Fruit fly (Drosophila melanogaster) whole organism, embryonic: Measurements from ENCODE around the gene slmo.

Experiments used
- Atf-2 ChIP-seq: fragments of 200-800 bp; sonication (Bioruptor generic); optimal IDR thresholded peaks from 2 replicates; lab custom pipeline; 2016; ENCODE audit warnings: missing biosample characterization, missing genetic modification characterization
- CG10543 ChIP-seq: fragments of 200-800 bp; sonication (Bioruptor generic); optimal IDR thresholded peaks from 3 replicates; lab custom pipeline; 2017; ENCODE audit warnings: missing biosample characterization, mild to moderate bottlenecking, missing genetic modification characterization, moderate library complexity
- CG10979 ChIP-seq: fragments of 200-800 bp; sonication (Bioruptor generic); optimal IDR thresholded peaks from 2 replicates; lab custom pipeline; 2018; ENCODE audit warnings: missing biosample characterization, mild to moderate bottlenecking, missing genetic modification characterization, moderate library complexity
- CG11247 ChIP-seq: fragments of 200-800 bp; sonication (Bioruptor generic); IDR thresholded peaks from 2 replicates; pipeline ENCODE4 v1.3.6; 2022; ENCODE audit warnings: missing biosample characterization, missing genetic modification characterization
- CG12071 ChIP-seq: fragments of 200-800 bp; sonication (Bioruptor generic); optimal IDR thresholded peaks from 3 replicates; lab custom pipeline; 2018; ENCODE audit warnings: missing biosample characterization, mild to moderate bottlenecking, missing genetic modification characterization
- CG13775 ChIP-seq: fragments of 200-800 bp; sonication (Bioruptor generic); optimal IDR thresholded peaks from 3 replicates; lab custom pipeline; 2017; ENCODE audit warnings: missing biosample characterization, mild to moderate bottlenecking, missing genetic modification characterization
- CG14710 ChIP-seq: fragments of 200-800 bp; sonication (Bioruptor generic); optimal IDR thresholded peaks from 3 replicates; lab custom pipeline; 2019; ENCODE audit warnings: missing biosample characterization, mild to moderate bottlenecking, missing genetic modification characterization, moderate library complexity
- CG15514 ChIP-seq: fragments of 200-800 bp; sonication (Bioruptor generic); optimal IDR thresholded peaks from 3 replicates; lab custom pipeline; 2017; ENCODE audit warnings: missing biosample characterization, missing genetic modification characterization, mild to moderate bottlenecking, moderate library complexity, missing genetic modification reagents
- CG1603 ChIP-seq: fragments of 200-800 bp; sonication (Bioruptor generic); optimal IDR thresholded peaks from 2 replicates; lab custom pipeline; 2019; ENCODE audit warnings: missing biosample characterization, mild to moderate bottlenecking, missing genetic modification characterization, moderate library complexity
- CG17612 ChIP-seq: fragments of 200-800 bp; sonication (Bioruptor generic); IDR thresholded peaks from 2 replicates; pipeline ENCODE4 v1.3.6; 2022; ENCODE audit warnings: missing biosample characterization, missing genetic modification characterization
- CG32532 ChIP-seq: fragments of 200-800 bp; sonication (Bioruptor generic); IDR thresholded peaks from 2 replicates; pipeline ENCODE4 v1.3.6; 2022; ENCODE audit warnings: missing biosample characterization, missing genetic modification characterization
- CG6813 ChIP-seq: fragments of 200-800 bp; sonication (Bioruptor generic); optimal IDR thresholded peaks from 2 replicates; lab custom pipeline; 2017; ENCODE audit warnings: missing biosample characterization, missing genetic modification characterization, mild to moderate bottlenecking, moderate library complexity, missing genetic modification reagents
- CG7357 ChIP-seq: fragments of 200-800 bp; sonication (Bioruptor generic); IDR thresholded peaks from 3 replicates; pipeline ENCODE4 v1.3.6; 2022; ENCODE audit warnings: missing biosample characterization, missing genetic modification characterization
- CG7786 ChIP-seq: fragments of 200-800 bp; sonication (Bioruptor generic); optimal IDR thresholded peaks from 2 replicates; lab custom pipeline; 2016; ENCODE audit warnings: missing biosample characterization, missing genetic modification characterization
- CG8359 ChIP-seq: fragments of 200-800 bp; sonication (Bioruptor generic); optimal IDR thresholded peaks from 2 replicates; lab custom pipeline; 2017; ENCODE audit warnings: missing biosample characterization, mild to moderate bottlenecking, missing genetic modification characterization, borderline replicate concordance
- CG8944 ChIP-seq: fragments of 200-800 bp; sonication (Bioruptor generic); optimal IDR thresholded peaks from 3 replicates; lab custom pipeline; 2016; ENCODE audit warnings: missing biosample characterization, missing genetic modification characterization
- Dll ChIP-seq: fragments of 200-800 bp; sonication (Bioruptor generic); IDR thresholded peaks from 4 replicates; pipeline ENCODE4 v1.3.6; 2022; ENCODE audit warnings: missing biosample characterization, missing genetic modification characterization; ENCODE audit not compliant: partially characterized antibody
- Fer3 ChIP-seq: fragments of 200-800 bp; sonication (Bioruptor generic); optimal IDR thresholded peaks from 2 replicates; lab custom pipeline; 2018; ENCODE audit warnings: missing biosample characterization, mild to moderate bottlenecking, missing genetic modification characterization, moderate library complexity
- HLH4C ChIP-seq: fragments of 200-800 bp; sonication (Bioruptor generic); IDR thresholded peaks from 3 replicates; pipeline ENCODE4 v1.3.6; 2022; ENCODE audit warnings: missing biosample characterization, missing genetic modification characterization; ENCODE audit not compliant: partially characterized antibody
- Myb ChIP-seq: fragments of 200-800 bp; sonication (Bioruptor generic); optimal IDR thresholded peaks from 2 replicates; lab custom pipeline; 2016; ENCODE audit warnings: missing biosample characterization, missing genetic modification characterization
- NfI ChIP-seq: fragments of 200-800 bp; sonication (Bioruptor generic); optimal IDR thresholded peaks from 3 replicates; lab custom pipeline; 2018; ENCODE audit warnings: missing biosample characterization, mild to moderate bottlenecking, missing genetic modification characterization, moderate library complexity
- Optix ChIP-seq: fragments of 200-800 bp; sonication (Bioruptor generic); IDR thresholded peaks from 3 replicates; pipeline ENCODE4 v1.3.6; 2022; ENCODE audit warnings: missing biosample characterization, missing genetic modification characterization
- Pdp1 ChIP-seq, 2 experiments: fragments of 200-800 bp; sonication (Bioruptor generic); optimal IDR thresholded peaks; 3 replicates each; lab custom pipeline; 2016; ENCODE audit warnings: missing biosample characterization in 2 of 2, missing genetic modification characterization in 2 of 2, mild to moderate bottlenecking in 1 of 2, moderate library complexity in 1 of 2
- Ravus ChIP-seq: fragments of 200-800 bp; sonication (Bioruptor generic); IDR thresholded peaks from 2 replicates; pipeline ENCODE4 v1.3.6; 2022; ENCODE audit warnings: missing biosample characterization, missing genetic modification characterization
- Stat92E ChIP-seq, 3 experiments: fragments of >200 bp in 2 of 3; fragments of 200-800 bp in 1 of 3; sonication (Bioruptor generic) in 1 of 3; optimal IDR thresholded peaks; 2 replicates each; lab custom pipeline; 2017 to 2019; ENCODE audit warnings: missing biosample characterization in 3 of 3, missing genetic modification characterization in 3 of 3, mild to moderate bottlenecking in 1 of 3, moderate library complexity in 1 of 3
- amos ChIP-seq: fragments of 200-800 bp; sonication (Bioruptor generic); IDR thresholded peaks from 2 replicates; pipeline ENCODE4 v1.3.6; 2022; ENCODE audit warnings: missing biosample characterization, missing genetic modification characterization; ENCODE audit not compliant: partially characterized antibody
- chm ChIP-seq: fragments of 200-800 bp; sonication (Bioruptor generic); IDR thresholded peaks from 2 replicates; pipeline ENCODE4 v1.3.6; 2022; ENCODE audit warnings: missing biosample characterization, missing genetic modification characterization
- da ChIP-seq: fragments of 200-800 bp; sonication (Bioruptor generic); optimal IDR thresholded peaks from 2 replicates; lab custom pipeline; 2016; ENCODE audit warnings: missing biosample characterization, missing genetic modification characterization
- exex ChIP-seq: fragments of 200-800 bp; sonication (Bioruptor generic); optimal IDR thresholded peaks from 4 replicates; lab custom pipeline; 2018; ENCODE audit warnings: missing biosample characterization, mild to moderate bottlenecking, missing genetic modification characterization, moderate library complexity
- gcm ChIP-seq: fragments of 200-800 bp; sonication (Bioruptor generic); optimal IDR thresholded peaks from 2 replicates; lab custom pipeline; 2019; ENCODE audit warnings: missing biosample characterization, mild to moderate bottlenecking, missing genetic modification characterization, moderate library complexity
- gem ChIP-seq: fragments of 200-800 bp; sonication (Bioruptor generic); optimal IDR thresholded peaks from 2 replicates; lab custom pipeline; 2019; ENCODE audit warnings: missing biosample characterization, mild to moderate bottlenecking, missing genetic modification characterization, moderate library complexity
- hkb ChIP-seq, 2 experiments: fragments of 200-800 bp in 1 of 2; fragments of >200 bp in 1 of 2; sonication (Bioruptor generic) in 1 of 2; IDR thresholded peaks in 1 of 2; optimal IDR thresholded peaks in 1 of 2; 2 replicates each; pipeline versions ENCODE4 v1.3.6 to Lab custom; 2017 to 2022; ENCODE audit warnings: missing biosample characterization in 1 of 2, missing genetic modification characterization in 1 of 2
- ind ChIP-seq: fragments of 200-800 bp; sonication (Bioruptor generic); optimal IDR thresholded peaks from 3 replicates; lab custom pipeline; 2016; ENCODE audit warnings: missing biosample characterization, missing genetic modification characterization
- inv ChIP-seq: fragments of 200-800 bp; sonication (Bioruptor generic); IDR thresholded peaks from 2 replicates; pipeline ENCODE4 v1.3.6; 2022; ENCODE audit warnings: missing biosample characterization, missing genetic modification characterization; ENCODE audit not compliant: partially characterized antibody
- kah ChIP-seq: fragments of 200-800 bp; sonication (Bioruptor generic); optimal IDR thresholded peaks from 2 replicates; lab custom pipeline; 2018; ENCODE audit warnings: missing biosample characterization, mild to moderate bottlenecking, missing genetic modification characterization
- luna ChIP-seq: fragments of 200-800 bp; sonication (Bioruptor generic); optimal IDR thresholded peaks from 2 replicates; lab custom pipeline; 2016; ENCODE audit warnings: missing biosample characterization, missing genetic modification characterization
- mirr ChIP-seq: fragments of 200-800 bp; sonication (Bioruptor generic); optimal IDR thresholded peaks from 3 replicates; lab custom pipeline; 2018; ENCODE audit warnings: missing biosample characterization, mild to moderate bottlenecking, missing genetic modification characterization
- nom ChIP-seq: fragments of 200-800 bp; sonication (Bioruptor generic); optimal IDR thresholded peaks from 2 replicates; lab custom pipeline; 2017; ENCODE audit warnings: missing biosample characterization, missing genetic modification characterization, mild to moderate bottlenecking, moderate library complexity, missing genetic modification reagents
- odd ChIP-seq: fragments of 200-800 bp; sonication (Bioruptor generic); optimal IDR thresholded peaks from 2 replicates; lab custom pipeline; 2017; ENCODE audit warnings: missing biosample characterization, mild to moderate bottlenecking, missing genetic modification characterization
- p53 ChIP-seq: fragments of 200-800 bp; sonication (Bioruptor generic); optimal IDR thresholded peaks from 2 replicates; lab custom pipeline; 2016; ENCODE audit warnings: missing biosample characterization, missing genetic modification characterization
- pita ChIP-seq: fragments of 200-800 bp; sonication (Bioruptor generic); optimal IDR thresholded peaks from 2 replicates; lab custom pipeline; 2017; ENCODE audit warnings: missing biosample characterization, mild to moderate bottlenecking, missing genetic modification characterization
- sob ChIP-seq: fragments of 200-800 bp; sonication (Bioruptor generic); IDR thresholded peaks from 2 replicates; pipeline ENCODE4 v1.3.6; 2022; ENCODE audit warnings: missing biosample characterization, missing genetic modification characterization
- trh ChIP-seq: fragments of 200-800 bp; sonication (Bioruptor generic); optimal IDR thresholded peaks from 2 replicates; lab custom pipeline; 2016; ENCODE audit warnings: missing biosample characterization, missing genetic modification characterization
- usp ChIP-seq: fragments of >200 bp; optimal IDR thresholded peaks from 2 replicates; lab custom pipeline; 2017; ENCODE audit warnings: missing biosample characterization, missing genetic modification characterization
- yki ChIP-seq: fragments of >200 bp; optimal IDR thresholded peaks from 3 replicates; lab custom pipeline; 2018
- z ChIP-seq: fragments of 200-800 bp; sonication (Bioruptor generic); IDR thresholded peaks from 3 replicates; pipeline ENCODE4 v1.3.6; 2022; ENCODE audit warnings: missing biosample characterization, missing genetic modification characterization
- zen ChIP-seq: fragments of 200-800 bp; sonication (Bioruptor generic); optimal IDR thresholded peaks from 3 replicates; lab custom pipeline; 2018; ENCODE audit warnings: missing biosample characterization, mild to moderate bottlenecking, missing genetic modification characterization, moderate library complexity
- zf30C ChIP-seq: fragments of 200-800 bp; sonication (Bioruptor generic); optimal IDR thresholded peaks from 3 replicates; lab custom pipeline; 2018; ENCODE audit warnings: missing biosample characterization, mild to moderate bottlenecking, missing genetic modification characterization
- zfh1 ChIP-seq: fragments of 200-800 bp; sonication (Bioruptor generic); IDR thresholded peaks from 3 replicates; pipeline ENCODE4 v1.3.6; 2022; ENCODE audit warnings: missing biosample characterization, missing genetic modification characterization

slmo gene

DNA sequence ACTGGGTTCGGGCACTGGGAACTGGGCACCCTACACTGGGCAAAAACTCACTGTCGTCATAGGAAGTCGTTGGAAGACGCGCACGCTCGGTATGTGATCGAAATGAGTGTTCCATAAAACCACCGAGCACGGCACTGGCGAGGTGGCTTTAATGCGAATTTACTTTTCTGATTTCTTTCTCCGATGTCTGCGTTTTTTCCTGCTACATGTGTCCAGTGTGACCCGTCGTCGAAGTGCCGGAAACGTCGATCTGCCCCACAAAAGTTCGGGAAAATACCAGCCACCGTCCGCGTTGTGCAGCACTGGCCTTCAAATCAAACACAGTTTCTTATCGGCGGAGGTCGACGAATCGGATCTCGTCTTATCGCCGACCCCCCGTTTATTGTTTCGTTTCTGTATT is 49.3 kb downstream of the slmo start, which contains the start of gene Kdm5 (continued):
- TF ChIP-seq Stat92E (GFP tag; optimal IDR thresholded peaks at IDR 0.05; lab: Kevin White, UChicago) (peak in 1 of 3 experiments; percentile 4), ind (no peak), sob (GFP tag; lab: Robert Waterston, UW) (peak; percentile 49; the same call in 1 of the 2 replicates), Dll (GFP tag; lab: Robert Waterston, UW) (no peak), gem (tag; lab: Kevin White, UChicago) (no peak), CG17612 (GFP tag; lab: Robert Waterston, UW) (no peak), CG14710 (tag; lab: Kevin White, UChicago) (peak; percentile 46), CG7786 (peak; percentile 35), inv (GFP tag; lab: Robert Waterston, UW) (0 out of 2 replicates have a peak, but pooled peaks have one; percentile 20), zfh1 (GFP tag; lab: Robert Waterston, UW) (peak; percentile 73), gcm (GFP tag; lab: Kevin White, UChicago) (no peak), CG7357 (GFP tag; lab: Robert Waterston, UW) (no peak), CG32532 (GFP tag; lab: Robert Waterston, UW) (peak; percentile 58), zen (tag; lab: Kevin White, UChicago) (peak; percentile 16), nom (GFP tag; lab: Kevin White, UChicago) (peak; percentile 11), mirr (GFP tag; lab: Kevin White, UChicago) (peak; percentile 56), CG8944 (GFP tag; lab: Kevin White, UChicago) (peak; percentile 23), CG6813 (GFP tag; lab: Kevin White, UChicago) (peak; percentile 39), HLH4C (no peak), zf30C (no peak), trh (GFP tag; lab: Kevin White, UChicago) (no peak), Myb (GFP tag; lab: Kevin White, UChicago) (peak; percentile 88), kah (no peak), CG15514 (peak; percentile 69), Ravus (GFP tag; lab: Robert Waterston, UW) (no peak), CG10979 (tag; lab: Kevin White, UChicago) (no peak), CG8359 (GFP tag; lab: Kevin White, UChicago) (peak; percentile 16), CG12071 (GFP tag; lab: Kevin White, UChicago) (no peak), z (GFP tag; lab: Robert Waterston, UW) (no peak), Optix (GFP tag; lab: Robert Waterston, UW) (no peak), Atf-2 (GFP tag; lab: Kevin White, UChicago) (no peak), Pdp1 (GFP tag; optimal IDR thresholded peaks at IDR 0.05; lab: Kevin White, UChicago) (peak in 1 of 2 experiments; percentile 50), hkb (optimal IDR thresholded peaks at IDR 0.05; lab: Kevin White, UChicago) (no peak), hkb (GFP tag; IDR thresholded peaks at IDR 0.05; lab: Robert Waterston, UW) (peak; percentile 41; the same call in 1 of the 2 replicates), p53 (GFP tag; lab: Kevin White, UChicago) (peak; percentile 22), amos (peak; percentile 34; the same call in 1 of the 2 replicates), NfI (GFP tag; lab: Kevin White, UChicago) (no peak), yki (lab: Kevin White, UChicago) (no peak), chm (GFP tag; lab: Robert Waterston, UW) (peak; percentile 47; the same call in 1 of the 2 replicates), exex (tag; lab: Kevin White, UChicago) (peak; percentile 37), CG11247 (GFP tag; lab: Robert Waterston, UW) (peak; percentile 41; the same call in 1 of the 2 replicates), CG1603 (peak; percentile 82), pita (GFP tag; lab: Kevin White, UChicago) (no peak), da (no peak), CG10543 (GFP tag; lab: Kevin White, UChicago) (peak; percentile 78), luna (GFP tag; lab: Kevin White, UChicago) (no peak), usp (GFP tag; lab: Kevin White, UChicago) (no peak), odd (no peak), Fer3 (tag; lab: Kevin White, UChicago) (peak; percentile 11), CG13775 (no peak)
